Worm (Caenorhabditis elegans) whole organism, L4/young adult: ENCODE results near the gene nhr-126.

ENCODE experiments used
- W03F9.2 ChIP-seq: fragments of 150-350 bp; optimal IDR thresholded peaks from 2 replicates; lab custom pipeline; 2014; ENCODE audit warnings: missing biosample characterization, missing genetic modification characterization
- dao-5 ChIP-seq: sonication (generic microtip); optimal IDR thresholded peaks from 2 replicates; lab custom pipeline; 2016; ENCODE audit warnings: missing genotype, missing genetic modification characterization, moderate library complexity, missing compliant biosample characterization
- him-1 ChIP-seq: sonication (generic microtip); optimal IDR thresholded peaks from 2 replicates; lab custom pipeline; 2016; ENCODE audit warnings: missing genotype, missing genetic modification reagents, missing genetic modification characterization, missing compliant biosample characterization

DNA sequence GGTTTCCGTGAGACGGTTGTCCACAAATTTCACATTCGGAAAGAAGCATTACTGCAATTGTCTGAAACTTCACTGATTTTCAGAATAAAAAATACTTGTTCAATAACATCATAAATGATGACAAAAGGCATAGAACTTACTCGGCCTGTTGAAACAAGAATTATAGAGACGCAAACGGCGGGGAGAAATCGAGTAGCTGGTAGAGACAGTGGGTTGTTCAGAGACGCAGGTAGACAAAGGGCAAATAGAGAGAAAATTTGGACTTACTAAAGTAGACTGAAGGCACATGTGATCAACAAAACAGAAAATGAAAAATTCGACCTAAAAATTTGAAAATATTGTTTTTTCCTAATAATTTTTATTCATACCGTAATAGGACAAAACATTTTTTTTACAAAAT, 30.9 kb downstream of the nhr-126 start, which contains the start of gene nhr-182:
- TF ChIP-seq W03F9.2 (tag; lab: Kevin White, UChicago) (no peak), him-1 (tag; lab: Kevin White, UChicago) (no peak), dao-5 (tag; lab: Kevin White, UChicago) (no peak)
